Worm (Caenorhabditis elegans): ENCODE results near the gene T28D9.1.
A peak's percentile ranks its signal among the peaks of the same experiment; 100 is the strongest.

Gene T28D9.1

DNA sequence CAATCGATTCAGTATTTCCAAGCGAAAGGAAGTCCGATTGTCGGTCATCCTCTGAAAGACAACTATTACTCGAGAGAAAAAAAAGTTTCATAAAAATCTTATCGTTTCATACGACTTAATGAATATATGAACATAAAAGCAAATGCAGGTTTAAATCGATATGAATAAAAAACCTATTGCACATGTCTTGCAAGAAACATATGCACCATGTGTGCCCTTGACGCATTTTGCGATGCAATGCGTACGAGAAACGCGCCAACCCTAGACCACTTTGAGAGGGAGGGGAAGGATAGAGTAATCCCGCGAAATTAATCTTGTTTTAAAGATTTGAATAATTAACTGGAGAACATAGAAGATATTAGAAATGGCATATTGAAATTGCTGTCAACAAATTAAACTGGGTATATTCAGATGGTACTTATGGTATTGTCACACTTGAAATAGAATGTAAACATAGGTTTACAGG lies 38.8 kb upstream of the T28D9.1 start, which contains the start of gene atg-16.2 (continued):
- TF ChIP-seq grh-1 (GFP tag; IDR thresholded peaks at IDR 0.05) (no peak), efl-1 (optimal IDR thresholded peaks at IDR 0.05) (peak; percentile 62 to 66), efl-1 (GFP tag; optimal IDR thresholded peaks at IDR 0.05 in 1 of 2) (peak; percentile 65 to 94), elt-2 (tag; optimal IDR thresholded peaks at IDR 0.05) (peak; percentile 0), nhr-90 (tag; optimal IDR thresholded peaks at IDR 0.05; ENCODE audit: poor library complexity) (no peak), nhr-71 (tag; optimal IDR thresholded peaks at IDR 0.05) (peak; percentile 59), dsc-1 (tag; optimal IDR thresholded peaks at IDR 0.05) (peak; percentile 52), lsy-2 (tag; optimal IDR thresholded peaks at IDR 0.05) (peak; percentile 68 to 80), nhr-47 (tag; optimal IDR thresholded peaks at IDR 0.05) (peak; percentile 10), elt-3 (tag; optimal IDR thresholded peaks at IDR 0.05) (peak in 1 of 6 experiments; percentile 30), lin-14 (GFP tag; optimal IDR thresholded peaks at IDR 0.05) (peak; percentile 81), ztf-4 (tag; optimal IDR thresholded peaks at IDR 0.05) (peak; percentile 19), pax-3 (tag; optimal IDR thresholded peaks at IDR 0.05) (no peak), Y116A8C.19 (tag; optimal IDR thresholded peaks at IDR 0.05; ENCODE audit: borderline replicate concordance) (no peak), egl-13 (tag; optimal IDR thresholded peaks at IDR 0.05) (no peak), tbx-2 (tag; optimal IDR thresholded peaks at IDR 0.05) (no peak), unc-62 (GFP tag; optimal IDR thresholded peaks at IDR 0.05) (no peak), mep-1 (tag; optimal IDR thresholded peaks at IDR 0.05) (peak; percentile 85), sup-37 (GFP tag; optimal IDR thresholded peaks at IDR 0.05) (no peak), unc-30 (tag; optimal IDR thresholded peaks at IDR 0.05) (no peak), unc-98 (GFP tag; IDR thresholded peaks at IDR 0.05) (no peak), unc-130 (tag; optimal IDR thresholded peaks at IDR 0.05) (no peak), fkh-8 (tag; optimal IDR thresholded peaks at IDR 0.05) (no peak), mef-2 (tag; optimal IDR thresholded peaks at IDR 0.05) (no peak), zag-1 (tag; optimal IDR thresholded peaks at IDR 0.05) (no peak), snu-23 (GFP tag; optimal IDR thresholded peaks at IDR 0.05) (peak; percentile 66), nhr-85 (tag) (peak; percentile 53), vab-15 (tag; optimal IDR thresholded peaks at IDR 0.05) (no peak), ama-1 (optimal IDR thresholded peaks at IDR 0.05) (no peak), ceh-88 (GFP tag; IDR thresholded peaks at IDR 0.05) (no peak), rnt-1 (tag; optimal IDR thresholded peaks at IDR 0.05) (peak; percentile 59), snpc-4 (tag; optimal IDR thresholded peaks at IDR 0.05) (peak; percentile 22), swsn-7 (tag; optimal IDR thresholded peaks at IDR 0.05) (peak; percentile 55), lin-39 (tag; optimal IDR thresholded peaks at IDR 0.05) (no peak), tlp-1 (tag; optimal IDR thresholded peaks at IDR 0.05) (no peak), blmp-1 (tag; optimal IDR thresholded peaks at IDR 0.05) (peak; percentile 70), ets-5 (GFP tag; IDR thresholded peaks at IDR 0.05) (no peak), mab-9 (GFP tag; IDR thresholded peaks at IDR 0.05) (no peak), ceh-82 (tag; optimal IDR thresholded peaks at IDR 0.05) (peak in 1 of 3 experiments; percentile 25)

DNA sequence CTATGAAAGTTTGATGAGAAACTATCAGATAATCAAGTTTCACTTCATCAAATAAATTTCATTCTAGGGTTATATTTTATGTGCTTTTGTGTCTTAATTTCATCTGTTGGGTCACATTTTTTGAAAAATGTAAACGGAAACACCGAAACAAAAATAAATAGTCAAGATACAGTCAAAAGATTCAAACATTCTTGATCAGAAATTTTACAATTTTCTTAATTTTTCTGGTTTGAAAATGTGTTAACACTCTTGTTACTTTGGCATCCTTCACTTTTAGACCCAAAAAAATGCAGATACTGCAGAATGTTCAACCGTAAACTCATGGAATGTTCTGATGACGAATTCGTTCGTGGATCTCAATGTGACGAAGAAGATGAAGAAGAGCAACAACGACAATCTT lies 37.5 kb upstream of the T28D9.1 start, which contains the start of gene aptf-1:
Gene aptf-1 (plus strand): TSS at position 301 of the 400 bp plus-strand sequence.
- no peak for TF ChIP-seq nhr-11 (tag; optimal IDR thresholded peaks at IDR 0.05)
- TF ChIP-seq ztf-4 (tag; optimal IDR thresholded peaks at IDR 0.05), result no peak
- no peak for TF ChIP-seq mdl-1 (tag; optimal IDR thresholded peaks at IDR 0.05)
- no peak for TF ChIP-seq lin-15B (tag; optimal IDR thresholded peaks at IDR 0.05)
- TF ChIP-seq hlh-17 (GFP tag; optimal IDR thresholded peaks at IDR 0.05; ENCODE audit: borderline replicate concordance), result no peak
- no peak for TF ChIP-seq unc-30 (tag; optimal IDR thresholded peaks at IDR 0.05)
- no peak for TF ChIP-seq mab-9 (GFP tag; IDR thresholded peaks at IDR 0.05)
- no peak for TF ChIP-seq mef-2 (tag; optimal IDR thresholded peaks at IDR 0.05)
- TF ChIP-seq rnt-1 (tag; optimal IDR thresholded peaks at IDR 0.05), result no peak
- TF ChIP-seq blmp-1 (tag; optimal IDR thresholded peaks at IDR 0.05), result no peak
- TF ChIP-seq sox-4 (tag; optimal IDR thresholded peaks at IDR 0.05), result no peak
- no peak for TF ChIP-seq lin-13 (GFP tag; optimal IDR thresholded peaks at IDR 0.05)
- no peak for TF ChIP-seq vab-15 (tag; optimal IDR thresholded peaks at IDR 0.05)
- TF ChIP-seq ceh-82 (tag; optimal IDR thresholded peaks at IDR 0.05), result no peak
- no peak for TF ChIP-seq unc-62 (GFP tag; optimal IDR thresholded peaks at IDR 0.05)

All from whole organism, L1 larva.